Worm (Caenorhabditis elegans) whole organism, L1 larva: ENCODE measurements around the gene C23H3.5.

Experiments used
- C04F5.9 ChIP-seq: sonication (generic microtip); optimal IDR thresholded peaks from 2 replicates; lab custom pipeline; 2016; ENCODE audit warnings: missing genetic modification characterization, missing compliant biosample characterization
- C16A3.4 ChIP-seq: fragments of 150-350 bp; optimal IDR thresholded peaks from 2 replicates; lab custom pipeline; 2014; ENCODE audit warnings: missing biosample characterization, missing genetic modification characterization
- Y116A8C.19 ChIP-seq: sonication (generic microtip); optimal IDR thresholded peaks from 2 replicates; lab custom pipeline; 2016; ENCODE audit warnings: missing compliant biosample characterization, missing genetic modification characterization, borderline replicate concordance
- ama-1 ChIP-seq: fragments of 150-350 bp; optimal IDR thresholded peaks from 2 replicates; lab custom pipeline; 2014
- blmp-1 ChIP-seq: fragments of 150-350 bp; optimal IDR thresholded peaks from 2 replicates; lab custom pipeline; 2014; ENCODE audit warnings: missing biosample characterization, missing genetic modification characterization
- ceh-82 ChIP-seq, 3 experiments: fragments of 150-350 bp in 1 of 3; sonication (generic microtip) in 2 of 3; optimal IDR thresholded peaks; 2 replicates each; lab custom pipeline; 2014 to 2017; ENCODE audit warnings: missing biosample characterization in 3 of 3, missing genetic modification characterization in 3 of 3
- ceh-88 ChIP-seq: fragments of 200-800 bp; sonication (Bioruptor generic); IDR thresholded peaks from 2 replicates; pipeline ENCODE4 v1.3.6; 2022; ENCODE audit warnings: missing genetic modification characterization, missing compliant biosample characterization
- ces-1 ChIP-seq: fragments of 150-350 bp; optimal IDR thresholded peaks from 2 replicates; lab custom pipeline; 2014; ENCODE audit warnings: missing biosample characterization, missing genetic modification reagents, missing genetic modification characterization
- dsc-1 ChIP-seq: sonication (generic microtip); optimal IDR thresholded peaks from 2 replicates; lab custom pipeline; 2016; ENCODE audit warnings: mild to moderate bottlenecking, missing genetic modification characterization, missing compliant biosample characterization
- efl-1 ChIP-seq, 4 experiments: fragments of 150-350 bp; optimal IDR thresholded peaks in 3 of 4; peaks in 1 of 4; 1 replicate in 1 of 4; 2 replicates in 3 of 4; lab custom pipeline; 2014; ENCODE audit warnings: missing biosample characterization in 2 of 4, missing genetic modification characterization in 2 of 4, missing genetic modification reagents in 2 of 4
- egl-13 ChIP-seq: sonication (generic microtip); optimal IDR thresholded peaks from 2 replicates; lab custom pipeline; 2016; ENCODE audit warnings: missing genotype, missing genetic modification reagents, missing genetic modification characterization, missing compliant biosample characterization
- egl-27 ChIP-seq, 2 experiments: fragments of 150-350 bp in 1 of 2; sonication (generic microtip); optimal IDR thresholded peaks; 3 replicates each; lab custom pipeline; 2017 to 2018; ENCODE audit warnings: missing biosample characterization in 2 of 2, missing genetic modification characterization in 2 of 2, missing genetic modification reagents in 2 of 2
- elt-3 ChIP-seq, 6 experiments: fragments of 150-350 bp in 1 of 6; sonication (generic microtip); optimal IDR thresholded peaks; 2 replicates each; lab custom pipeline; 2017 to 2018; ENCODE audit warnings: missing biosample characterization in 6 of 6, missing genetic modification characterization in 6 of 6, inconsistent platforms in 1 of 6
- fkh-10 ChIP-seq: sonication (generic microtip); optimal IDR thresholded peaks from 2 replicates; lab custom pipeline; 2017; ENCODE audit warnings: missing biosample characterization, missing genetic modification reagents, missing genetic modification characterization
- fkh-4 ChIP-seq: sonication (generic microtip); optimal IDR thresholded peaks from 2 replicates; lab custom pipeline; 2016; ENCODE audit warnings: missing compliant biosample characterization, missing genetic modification characterization, borderline replicate concordance
- fos-1 ChIP-seq: fragments of 150-350 bp; optimal IDR thresholded peaks from 2 replicates; lab custom pipeline; 2014; ENCODE audit warnings: missing biosample characterization, missing genetic modification characterization
- grh-1 ChIP-seq: fragments of 200-800 bp; sonication (Bioruptor generic); IDR thresholded peaks from 2 replicates; pipeline ENCODE4 v1.3.6; 2022; ENCODE audit warnings: missing genetic modification reagents, missing genetic modification characterization, missing compliant biosample characterization
- hlh-4 ChIP-seq: sonication (generic microtip); optimal IDR thresholded peaks from 2 replicates; lab custom pipeline; 2016; ENCODE audit warnings: mild to moderate bottlenecking, missing genetic modification characterization, missing compliant biosample characterization
- hpl-2 ChIP-seq: fragments of 150-350 bp; optimal IDR thresholded peaks from 2 replicates; lab custom pipeline; 2014; ENCODE audit warnings: missing biosample characterization, missing genetic modification reagents, missing genetic modification characterization
- irx-1 ChIP-seq: sonication (generic microtip); optimal IDR thresholded peaks from 2 replicates; lab custom pipeline; 2016; ENCODE audit warnings: missing genetic modification characterization, missing compliant biosample characterization
- isw-1 ChIP-seq: fragments of 200-800 bp; sonication (Bioruptor generic); IDR thresholded peaks from 2 replicates; pipeline ENCODE4 v1.3.6; 2022; ENCODE audit warnings: missing genetic modification characterization, missing compliant biosample characterization
- lin-15B ChIP-seq: fragments of 150-350 bp; sonication (generic microtip); optimal IDR thresholded peaks from 3 replicates; lab custom pipeline; 2014; ENCODE audit warnings: missing biosample characterization, missing genetic modification characterization
- lin-35 ChIP-seq, 2 experiments: fragments of 150-350 bp; optimal IDR thresholded peaks; 2 replicates each; lab custom pipeline; 2014; ENCODE audit warnings: missing biosample characterization in 2 of 2, missing genetic modification characterization in 2 of 2, missing genetic modification reagents in 2 of 2
- lin-39 ChIP-seq: fragments of 150-350 bp; optimal IDR thresholded peaks from 2 replicates; lab custom pipeline; 2014; ENCODE audit warnings: missing biosample characterization, missing genetic modification reagents, missing genetic modification characterization
- lir-3 ChIP-seq: sonication (generic microtip); optimal IDR thresholded peaks from 2 replicates; lab custom pipeline; 2016; ENCODE audit warnings: mild to moderate bottlenecking, missing genetic modification characterization, moderate library complexity, missing compliant biosample characterization; ENCODE audit not compliant: poor library complexity
- lsy-2 ChIP-seq, 2 experiments: fragments of 150-350 bp; optimal IDR thresholded peaks; 2 replicates each; lab custom pipeline; 2014; ENCODE audit warnings: missing biosample characterization in 2 of 2, missing genetic modification characterization in 2 of 2
- mab-9 ChIP-seq: fragments of 200-800 bp; sonication (Bioruptor generic); IDR thresholded peaks from 2 replicates; pipeline ENCODE4 v1.3.6; 2022; ENCODE audit warnings: missing genetic modification reagents, missing genetic modification characterization, missing compliant biosample characterization
- mef-2 ChIP-seq: fragments of 150-350 bp; optimal IDR thresholded peaks from 2 replicates; lab custom pipeline; 2014; ENCODE audit warnings: missing biosample characterization, missing genetic modification characterization
- mep-1 ChIP-seq: fragments of 150-350 bp; optimal IDR thresholded peaks from 2 replicates; lab custom pipeline; 2014; ENCODE audit warnings: missing biosample characterization, missing genetic modification characterization
- nhr-12 ChIP-seq: sonication (generic microtip); optimal IDR thresholded peaks from 2 replicates; lab custom pipeline; 2017; ENCODE audit warnings: missing biosample characterization, missing genetic modification characterization
- nhr-19 ChIP-seq: fragments of 200-800 bp; sonication (Bioruptor generic); conservative IDR thresholded peaks from 2 replicates; pipeline ENCODE4 v1.3.6; 2022; ENCODE audit warnings: missing genetic modification characterization, missing compliant biosample characterization
- nhr-20 ChIP-seq: sonication (generic microtip); optimal IDR thresholded peaks from 2 replicates; lab custom pipeline; 2016; ENCODE audit warnings: mild to moderate bottlenecking, missing genetic modification characterization, missing compliant biosample characterization
- nhr-28 ChIP-seq: fragments of 150-350 bp; optimal IDR thresholded peaks from 2 replicates; lab custom pipeline; 2014; ENCODE audit warnings: missing biosample characterization, missing genetic modification characterization
- nhr-47 ChIP-seq: sonication (generic microtip); optimal IDR thresholded peaks from 2 replicates; lab custom pipeline; 2016; ENCODE audit warnings: mild to moderate bottlenecking, missing genetic modification characterization, moderate library complexity, missing compliant biosample characterization
- nhr-71 ChIP-seq: sonication (generic microtip); optimal IDR thresholded peaks from 2 replicates; lab custom pipeline; 2016; ENCODE audit warnings: mild to moderate bottlenecking, missing genetic modification characterization, moderate library complexity, missing compliant biosample characterization
- nhr-76 ChIP-seq: sonication (generic microtip); optimal IDR thresholded peaks from 2 replicates; lab custom pipeline; 2017; ENCODE audit warnings: missing biosample characterization, missing genetic modification characterization
- nhr-77 ChIP-seq: fragments of 150-350 bp; optimal IDR thresholded peaks from 2 replicates; lab custom pipeline; 2014; ENCODE audit warnings: missing biosample characterization, missing genetic modification characterization
- nhr-90 ChIP-seq: sonication (generic microtip); optimal IDR thresholded peaks from 2 replicates; lab custom pipeline; 2016; ENCODE audit warnings: mild to moderate bottlenecking, missing genetic modification characterization, missing compliant biosample characterization; ENCODE audit not compliant: poor library complexity
- pag-3 ChIP-seq: sonication (generic microtip); optimal IDR thresholded peaks from 2 replicates; lab custom pipeline; 2017; ENCODE audit warnings: missing genetic modification characterization, mild to moderate bottlenecking, missing compliant biosample characterization, antibody characterized with exemption, borderline replicate concordance; ENCODE audit not compliant: insufficient read depth
- pax-3 ChIP-seq: fragments of 200-800 bp; sonication (Bioruptor generic); optimal IDR thresholded peaks from 2 replicates; lab custom pipeline; 2018; ENCODE audit warnings: mild to moderate bottlenecking, missing genetic modification characterization, moderate library complexity, missing compliant biosample characterization
- skn-1 ChIP-seq: fragments of 150-350 bp; optimal IDR thresholded peaks from 2 replicates; lab custom pipeline; 2014; ENCODE audit warnings: missing biosample characterization, missing genetic modification characterization
- snpc-4 ChIP-seq: fragments of 150-350 bp; optimal IDR thresholded peaks from 2 replicates; lab custom pipeline; 2014; ENCODE audit warnings: missing biosample characterization, missing genetic modification characterization
- snu-23 ChIP-seq: sonication (generic microtip); optimal IDR thresholded peaks from 2 replicates; lab custom pipeline; 2016; ENCODE audit warnings: missing genetic modification characterization, missing compliant biosample characterization
- sox-4 ChIP-seq: sonication (generic microtip); optimal IDR thresholded peaks from 2 replicates; lab custom pipeline; 2016; ENCODE audit warnings: missing genetic modification characterization, missing compliant biosample characterization
- swsn-7 ChIP-seq: sonication (generic microtip); optimal IDR thresholded peaks from 2 replicates; lab custom pipeline; 2016; ENCODE audit warnings: missing genetic modification characterization, missing compliant biosample characterization
- unc-30 ChIP-seq: sonication (generic microtip); optimal IDR thresholded peaks from 2 replicates; lab custom pipeline; 2017; ENCODE audit warnings: missing biosample characterization, missing genetic modification characterization
- unc-62 ChIP-seq: fragments of 150-350 bp; optimal IDR thresholded peaks from 2 replicates; lab custom pipeline; 2014; ENCODE audit warnings: missing biosample characterization, missing genetic modification reagents, missing genetic modification characterization
- unc-98 ChIP-seq: fragments of 200-800 bp; sonication (Bioruptor generic); IDR thresholded peaks from 2 replicates; pipeline ENCODE4 v1.3.6; 2022; ENCODE audit warnings: missing genetic modification characterization, missing compliant biosample characterization
- vab-15 ChIP-seq: sonication (generic microtip); optimal IDR thresholded peaks from 2 replicates; lab custom pipeline; 2017; ENCODE audit warnings: missing genotype, mild to moderate bottlenecking, missing genetic modification characterization, missing compliant biosample characterization
- xbp-1 ChIP-seq: sonication (generic microtip); optimal IDR thresholded peaks from 2 replicates; lab custom pipeline; 2016; ENCODE audit warnings: missing genetic modification characterization, missing compliant biosample characterization
- zag-1 ChIP-seq: fragments of 150-350 bp; optimal IDR thresholded peaks from 2 replicates; lab custom pipeline; 2014; ENCODE audit warnings: missing biosample characterization, missing genetic modification characterization
- ztf-4 ChIP-seq: fragments of 150-350 bp; optimal IDR thresholded peaks from 2 replicates; lab custom pipeline; 2014; ENCODE audit warnings: missing biosample characterization, missing genetic modification characterization

Gene C23H3.5

ce11 chrII:43640-44039 is 3.7 kb upstream of the C23H3.5 start, which contains the start of gene nfyc-1 (continued):
- TF ChIP-seq unc-30 (tag; lab: Kevin White, UChicago) (no peak), skn-1 (peak; percentile 100), nhr-28 (tag; lab: Kevin White, UChicago) (no peak), ztf-4 (tag; lab: Kevin White, UChicago) (peak; percentile 25), irx-1 (tag; lab: Kevin White, UChicago) (peak; percentile 22), snu-23 (GFP tag; lab: Kevin White, UChicago) (peak; percentile 83), ces-1 (GFP tag; lab: Kevin White, UChicago) (no peak), fos-1 (peak; percentile 25), nhr-90 (tag; lab: Kevin White, UChicago) (peak; percentile 29), lsy-2 (tag; optimal IDR thresholded peaks at IDR 0.05; lab: Kevin White, UChicago) (peak; percentile 75 to 88), nhr-47 (peak; percentile 74), unc-98 (GFP tag; lab: Robert Waterston, UW) (no peak), hlh-4 (tag; lab: Kevin White, UChicago) (no peak), pax-3 (tag; lab: Kevin White, UChicago) (no peak), hpl-2 (GFP tag; lab: Kevin White, UChicago) (no peak), blmp-1 (tag; lab: Kevin White, UChicago) (peak; percentile 74), vab-15 (tag; lab: Kevin White, UChicago) (no peak), mab-9 (GFP tag; lab: Robert Waterston, UW) (no peak), mef-2 (tag; lab: Kevin White, UChicago) (no peak), ceh-82 (tag; optimal IDR thresholded peaks at IDR 0.05; lab: Kevin White, UChicago) (peak; percentile 24 to 82 (median 44)), grh-1 (no peak), dsc-1 (peak; percentile 17), zag-1 (tag; lab: Kevin White, UChicago) (no peak), swsn-7 (tag; lab: Kevin White, UChicago) (peak; percentile 64), unc-62 (no peak), lin-39 (no peak), efl-1 (optimal IDR thresholded peaks at IDR 0.05; lab: Kevin White, UChicago) (peak; percentile 77 to 78), efl-1 (GFP tag; optimal IDR thresholded peaks at IDR 0.05 in 1 of 2; lab: Kevin White, UChicago) (peak; percentile 80 to 96), ama-1 (lab: Kevin White, UChicago) (no peak), Y116A8C.19 (tag; lab: Kevin White, UChicago) (no peak), ceh-88 (GFP tag; lab: Robert Waterston, UW) (no peak), lin-35 (GFP tag; optimal IDR thresholded peaks at IDR 0.05; lab: Kevin White, UChicago) (peak; percentile 76 to 86), fkh-4 (no peak), C16A3.4 (tag; lab: Kevin White, UChicago) (peak; percentile 74), egl-27 (tag; optimal IDR thresholded peaks at IDR 0.05; lab: Kevin White, UChicago) (no peak), nhr-76 (tag; lab: Kevin White, UChicago) (no peak), nhr-12 (tag; lab: Kevin White, UChicago) (no peak), xbp-1 (tag; lab: Kevin White, UChicago) (peak; percentile 64), nhr-20 (peak; percentile 61), snpc-4 (peak; percentile 26), lir-3 (tag; lab: Kevin White, UChicago) (peak; percentile 4), C04F5.9 (tag; lab: Kevin White, UChicago) (peak; percentile 21), nhr-19 (peak; percentile 23; the same call in 1 of the 2 replicates), nhr-71 (peak; percentile 78), nhr-77 (tag; lab: Kevin White, UChicago) (no peak), egl-13 (tag; lab: Kevin White, UChicago) (peak; percentile 8), lin-15B (peak; percentile 84), pag-3 (no peak), sox-4 (no peak), elt-3 (tag; optimal IDR thresholded peaks at IDR 0.05; lab: Kevin White, UChicago) (peak in 1 of 6 experiments; percentile 47), mep-1 (peak; percentile 92), fkh-10 (GFP tag; lab: Kevin White, UChicago) (no peak), isw-1 (peak; percentile 68)
- TF ChIP-seq, all 84 proteins: peak for 39
